Fruit fly (Drosophila melanogaster) whole organism, embryonic: ENCODE data around the gene CG8379.

Experiments
- Atf3 ChIP-seq: fragments of 200-800 bp; sonication (Bioruptor generic); optimal IDR thresholded peaks from 3 replicates; lab custom pipeline; 2016; ENCODE audit warnings: missing biosample characterization, missing genetic modification characterization
- B-H2 ChIP-seq: fragments of 200-800 bp; sonication (Bioruptor generic); optimal IDR thresholded peaks from 2 replicates; lab custom pipeline; 2018; ENCODE audit warnings: missing biosample characterization, mild to moderate bottlenecking, missing genetic modification characterization
- CG1024 ChIP-seq: fragments of 200-800 bp; sonication (Bioruptor generic); IDR thresholded peaks from 2 replicates; pipeline ENCODE4 v1.3.6; 2022; ENCODE audit warnings: missing biosample characterization, missing genetic modification characterization
- CG11456 ChIP-seq: fragments of 200-800 bp; sonication (Bioruptor generic); IDR thresholded peaks from 3 replicates; pipeline ENCODE4 v1.3.6; 2022; ENCODE audit warnings: missing biosample characterization, missing genetic modification characterization
- CG11696 ChIP-seq: fragments of 200-800 bp; sonication (Bioruptor generic); IDR thresholded peaks from 2 replicates; pipeline ENCODE4 v1.3.6; 2022; ENCODE audit warnings: missing biosample characterization, missing genetic modification characterization
- CG12219 ChIP-seq: fragments of 200-800 bp; sonication (Bioruptor generic); optimal IDR thresholded peaks from 3 replicates; lab custom pipeline; 2018; ENCODE audit warnings: missing biosample characterization, mild to moderate bottlenecking, missing genetic modification characterization
- CG12744 ChIP-seq: fragments of 200-800 bp; sonication (Bioruptor generic); optimal IDR thresholded peaks from 2 replicates; lab custom pipeline; 2016; ENCODE audit warnings: missing biosample characterization, missing genetic modification characterization
- CG14965 ChIP-seq: fragments of 200-800 bp; sonication (Bioruptor generic); optimal IDR thresholded peaks from 2 replicates; lab custom pipeline; 2016; ENCODE audit warnings: missing biosample characterization, missing genetic modification characterization, borderline replicate concordance
- CG15011 ChIP-seq: fragments of 200-800 bp; sonication (Bioruptor generic); optimal IDR thresholded peaks from 3 replicates; lab custom pipeline; 2018; ENCODE audit warnings: missing biosample characterization, mild to moderate bottlenecking, missing genetic modification characterization
- CG15073 ChIP-seq: fragments of 200-800 bp; sonication (Bioruptor generic); optimal IDR thresholded peaks from 2 replicates; lab custom pipeline; 2016; ENCODE audit warnings: missing biosample characterization, missing genetic modification characterization
- CG15479 ChIP-seq: fragments of 200-800 bp; sonication (Bioruptor generic); optimal IDR thresholded peaks from 3 replicates; lab custom pipeline; 2019; ENCODE audit warnings: missing biosample characterization, mild to moderate bottlenecking, missing genetic modification characterization, moderate library complexity
- CG15601 ChIP-seq: fragments of 200-800 bp; sonication (Bioruptor generic); optimal IDR thresholded peaks from 3 replicates; lab custom pipeline; 2019; ENCODE audit warnings: missing biosample characterization, mild to moderate bottlenecking, missing genetic modification characterization, moderate library complexity
- CG17328 ChIP-seq: fragments of 200-800 bp; sonication (Bioruptor generic); IDR thresholded peaks from 2 replicates; pipeline ENCODE4 v1.3.6; 2022; ENCODE audit warnings: missing biosample characterization, missing genetic modification characterization
- CG31365 ChIP-seq: fragments of 200-800 bp; sonication (Bioruptor generic); optimal IDR thresholded peaks from 2 replicates; lab custom pipeline; 2018; ENCODE audit warnings: missing biosample characterization, mild to moderate bottlenecking, missing genetic modification characterization
- CG32772 ChIP-seq: fragments of 200-800 bp; sonication (Bioruptor generic); IDR thresholded peaks from 2 replicates; pipeline ENCODE4 v1.3.6; 2022; ENCODE audit warnings: missing biosample characterization, missing genetic modification characterization
- CG3838 ChIP-seq: fragments of 200-800 bp; sonication (Bioruptor generic); optimal IDR thresholded peaks from 3 replicates; lab custom pipeline; 2016; ENCODE audit warnings: missing biosample characterization, missing genetic modification characterization
- CG3847 ChIP-seq: fragments of 200-800 bp; sonication (Bioruptor generic); IDR thresholded peaks from 2 replicates; pipeline ENCODE4 v1.3.6; 2022; ENCODE audit warnings: missing biosample characterization, missing genetic modification characterization
- CG6689 ChIP-seq: fragments of 200-800 bp; sonication (Bioruptor generic); IDR thresholded peaks from 2 replicates; pipeline ENCODE4 v1.3.6; 2022; ENCODE audit warnings: missing biosample characterization, missing genetic modification characterization
- CG7271 ChIP-seq: fragments of 200-800 bp; sonication (Bioruptor generic); optimal IDR thresholded peaks from 2 replicates; lab custom pipeline; 2018; ENCODE audit warnings: missing biosample characterization, mild to moderate bottlenecking, missing genetic modification characterization, moderate library complexity
- CG8281 ChIP-seq: fragments of 200-800 bp; sonication (Bioruptor generic); optimal IDR thresholded peaks from 2 replicates; lab custom pipeline; 2018; ENCODE audit warnings: missing biosample characterization, mild to moderate bottlenecking, missing genetic modification characterization, moderate library complexity
- CG8359 ChIP-seq: fragments of 200-800 bp; sonication (Bioruptor generic); optimal IDR thresholded peaks from 2 replicates; lab custom pipeline; 2017; ENCODE audit warnings: missing biosample characterization, mild to moderate bottlenecking, missing genetic modification characterization, borderline replicate concordance
- CkIIα-i1 ChIP-seq: fragments of 200-800 bp; sonication (Bioruptor generic); IDR thresholded peaks from 2 replicates; pipeline ENCODE4 v1.3.6; 2022; ENCODE audit warnings: missing biosample characterization, missing genetic modification characterization
- CoRest ChIP-seq: fragments of 200-800 bp; sonication (Bioruptor generic); optimal IDR thresholded peaks from 3 replicates; lab custom pipeline; 2018; ENCODE audit warnings: missing biosample characterization, mild to moderate bottlenecking, missing genetic modification characterization, moderate library complexity
- Dfd ChIP-seq, 2 experiments: fragments of >200 bp; optimal IDR thresholded peaks; 2 replicates each; lab custom pipeline; 2017; ENCODE audit warnings: missing biosample characterization in 2 of 2, missing genetic modification characterization in 2 of 2
- Ets97D ChIP-seq: fragments of 200-800 bp; sonication (Bioruptor generic); optimal IDR thresholded peaks from 3 replicates; lab custom pipeline; 2016; ENCODE audit warnings: missing biosample characterization, missing genetic modification characterization
- Hand ChIP-seq: fragments of 200-800 bp; sonication (Bioruptor generic); optimal IDR thresholded peaks from 2 replicates; lab custom pipeline; 2017; ENCODE audit warnings: mild to moderate bottlenecking, missing biosample characterization, missing genetic modification reagents, missing genetic modification characterization
- Hr3 ChIP-seq: fragments of 200-800 bp; sonication (Bioruptor generic); optimal IDR thresholded peaks from 3 replicates; lab custom pipeline; 2016; ENCODE audit warnings: missing biosample characterization, missing genetic modification characterization
- Nf-YB ChIP-seq: fragments of 200-800 bp; sonication (Bioruptor generic); optimal IDR thresholded peaks from 3 replicates; lab custom pipeline; 2019; ENCODE audit warnings: missing biosample characterization, mild to moderate bottlenecking, missing genetic modification characterization, moderate library complexity
- Pdp1 ChIP-seq, 2 experiments: fragments of 200-800 bp; sonication (Bioruptor generic); optimal IDR thresholded peaks; 3 replicates each; lab custom pipeline; 2016; ENCODE audit warnings: missing biosample characterization in 2 of 2, missing genetic modification characterization in 2 of 2, mild to moderate bottlenecking in 1 of 2, moderate library complexity in 1 of 2
- ara ChIP-seq: fragments of 200-800 bp; sonication (Bioruptor generic); IDR thresholded peaks from 2 replicates; pipeline ENCODE4 v1.3.6; 2022; ENCODE audit warnings: missing biosample characterization, missing genetic modification characterization
- ato ChIP-seq: fragments of 200-800 bp; sonication (Bioruptor generic); IDR thresholded peaks from 2 replicates; pipeline ENCODE4 v1.3.6; 2022; ENCODE audit warnings: missing biosample characterization, missing genetic modification characterization; ENCODE audit not compliant: partially characterized antibody
- eve ChIP-seq, 2 experiments: fragments of >200 bp; optimal IDR thresholded peaks; 2 replicates each; lab custom pipeline; 2017; ENCODE audit warnings: missing biosample characterization in 2 of 2, missing genetic modification characterization in 2 of 2
- exex ChIP-seq: fragments of 200-800 bp; sonication (Bioruptor generic); optimal IDR thresholded peaks from 4 replicates; lab custom pipeline; 2018; ENCODE audit warnings: missing biosample characterization, mild to moderate bottlenecking, missing genetic modification characterization, moderate library complexity
- eyg ChIP-seq: fragments of 200-800 bp; sonication (Bioruptor generic); optimal IDR thresholded peaks from 3 replicates; lab custom pipeline; 2016; ENCODE audit warnings: missing biosample characterization, missing genetic modification characterization
- ftz-f1 ChIP-seq: fragments of 200-800 bp; sonication (Bioruptor generic); optimal IDR thresholded peaks from 2 replicates; lab custom pipeline; 2016; ENCODE audit warnings: missing biosample characterization, missing genetic modification characterization
- gfzf ChIP-seq: fragments of 200-800 bp; sonication (Bioruptor generic); optimal IDR thresholded peaks from 2 replicates; lab custom pipeline; 2016; ENCODE audit warnings: missing biosample characterization, mild to moderate bottlenecking, missing genetic modification characterization, moderate library complexity
- gsb-n ChIP-seq: fragments of 200-800 bp; sonication (Bioruptor generic); optimal IDR thresholded peaks from 3 replicates; lab custom pipeline; 2018; ENCODE audit warnings: missing biosample characterization, mild to moderate bottlenecking, missing genetic modification characterization
- ham ChIP-seq: fragments of 200-800 bp; sonication (Bioruptor generic); IDR thresholded peaks from 2 replicates; pipeline ENCODE4 v1.3.6; 2022; ENCODE audit warnings: missing biosample characterization, missing genetic modification characterization
- her ChIP-seq: fragments of 200-800 bp; sonication (Bioruptor generic); optimal IDR thresholded peaks from 2 replicates; lab custom pipeline; 2016; ENCODE audit warnings: missing biosample characterization, missing genetic modification characterization
- ind ChIP-seq: fragments of 200-800 bp; sonication (Bioruptor generic); optimal IDR thresholded peaks from 3 replicates; lab custom pipeline; 2016; ENCODE audit warnings: missing biosample characterization, missing genetic modification characterization
- inv ChIP-seq: fragments of 200-800 bp; sonication (Bioruptor generic); IDR thresholded peaks from 2 replicates; pipeline ENCODE4 v1.3.6; 2022; ENCODE audit warnings: missing biosample characterization, missing genetic modification characterization; ENCODE audit not compliant: partially characterized antibody
- kay ChIP-seq: fragments of 200-800 bp; sonication (Bioruptor generic); optimal IDR thresholded peaks from 2 replicates; lab custom pipeline; 2016; ENCODE audit warnings: missing biosample characterization, missing genetic modification characterization
- salm ChIP-seq: fragments of 200-800 bp; sonication (Bioruptor generic); optimal IDR thresholded peaks from 2 replicates; lab custom pipeline; 2018; ENCODE audit warnings: missing biosample characterization, mild to moderate bottlenecking, missing genetic modification characterization
- sd ChIP-seq: fragments of 200-800 bp; sonication (Bioruptor generic); optimal IDR thresholded peaks from 3 replicates; lab custom pipeline; 2018; ENCODE audit warnings: missing biosample characterization, mild to moderate bottlenecking, missing genetic modification characterization, moderate library complexity
- seq ChIP-seq: fragments of 200-800 bp; sonication (Bioruptor generic); IDR thresholded peaks from 2 replicates; pipeline ENCODE4 v1.3.6; 2022; ENCODE audit warnings: missing biosample characterization, missing genetic modification characterization
- shn ChIP-seq: fragments of 200-800 bp; sonication (Bioruptor generic); optimal IDR thresholded peaks from 3 replicates; lab custom pipeline; 2016; ENCODE audit warnings: missing biosample characterization, missing genetic modification characterization
- sug ChIP-seq: fragments of 200-800 bp; optimal IDR thresholded peaks from 2 replicates; lab custom pipeline; 2019; ENCODE audit warnings: missing biosample characterization, mild to moderate bottlenecking, missing genetic modification characterization, moderate library complexity
- trem ChIP-seq: fragments of 200-800 bp; optimal IDR thresholded peaks from 3 replicates; lab custom pipeline; 2019; ENCODE audit warnings: missing biosample characterization, mild to moderate bottlenecking, missing genetic modification characterization, moderate library complexity
- usp ChIP-seq: fragments of >200 bp; optimal IDR thresholded peaks from 2 replicates; lab custom pipeline; 2017; ENCODE audit warnings: missing biosample characterization, missing genetic modification characterization
- zen ChIP-seq: fragments of 200-800 bp; sonication (Bioruptor generic); optimal IDR thresholded peaks from 3 replicates; lab custom pipeline; 2018; ENCODE audit warnings: missing biosample characterization, mild to moderate bottlenecking, missing genetic modification characterization, moderate library complexity
- zf30C ChIP-seq: fragments of 200-800 bp; sonication (Bioruptor generic); optimal IDR thresholded peaks from 3 replicates; lab custom pipeline; 2018; ENCODE audit warnings: missing biosample characterization, mild to moderate bottlenecking, missing genetic modification characterization

CG8379 gene

DNA sequence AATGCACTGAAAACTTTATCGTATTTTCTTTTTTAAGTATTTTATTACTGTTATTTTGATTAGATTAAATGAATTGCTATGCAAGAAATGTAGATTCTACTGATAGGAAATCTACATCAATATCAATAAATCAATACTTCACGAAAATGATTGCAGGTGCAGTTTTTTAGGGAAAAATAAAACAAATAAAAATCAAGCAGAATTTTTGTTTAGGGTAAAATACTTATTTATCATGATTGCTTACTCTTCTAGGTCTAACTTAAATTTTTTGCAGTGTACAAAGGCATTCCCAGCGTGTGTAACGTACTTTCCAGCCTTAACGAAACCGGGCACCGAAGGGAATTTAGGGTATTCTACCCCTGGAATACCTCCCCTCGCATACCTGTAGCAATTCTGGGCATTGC, 15.7 kb upstream of the CG8379 start (continued):
- TF ChIP-seq kay (GFP tag; lab: Kevin White, UChicago) = peak; percentile 53
- TF ChIP-seq B-H2 (GFP tag; lab: Kevin White, UChicago) = no peak
- TF ChIP-seq CG8281 (tag; lab: Kevin White, UChicago) = peak; percentile 68
- peak; percentile 100 for TF ChIP-seq zf30C (GFP tag; lab: Kevin White, UChicago)
- no peak for TF ChIP-seq inv (GFP tag; lab: Robert Waterston, UW)
- peak; percentile 27 for TF ChIP-seq CG3838 (GFP tag; lab: Kevin White, UChicago)
- TF ChIP-seq CG15601 (tag; lab: Kevin White, UChicago) = peak; percentile 73
- TF ChIP-seq Nf-YB (GFP tag; lab: Kevin White, UChicago) = peak; percentile 72
- TF ChIP-seq CkIIα-i1 (GFP tag; lab: Robert Waterston, UW) = no peak
- TF ChIP-seq CG1024 = no peak
- peak; percentile 88 for TF ChIP-seq CG8359 (GFP tag; lab: Kevin White, UChicago)
- peak; percentile 57 for TF ChIP-seq ara
- no peak for TF ChIP-seq Ets97D (GFP tag; lab: Kevin White, UChicago)
- no peak for TF ChIP-seq Dfd (GFP tag; optimal IDR thresholded peaks at IDR 0.05; lab: Kevin White, UChicago)
- peak; percentile 48; the same call in 1 of the 2 replicates for TF ChIP-seq CG32772 (GFP tag; lab: Robert Waterston, UW)
- no peak for TF ChIP-seq sug (tag; lab: Kevin White, UChicago)
- TF ChIP-seq Hand (GFP tag; lab: Kevin White, UChicago) = no peak
- TF ChIP-seq ftz-f1 (GFP tag; lab: Kevin White, UChicago) = no peak
- TF ChIP-seq CG11696 (GFP tag; lab: Robert Waterston, UW) = no peak
- TF ChIP-seq CG11456 (GFP tag; lab: Robert Waterston, UW) = no peak
- peak; percentile 97 for TF ChIP-seq zen (tag; lab: Kevin White, UChicago)
- no peak for TF ChIP-seq CG31365
- TF ChIP-seq ham = no peak
- peak in 1 of 2 experiments; percentile 71 for TF ChIP-seq eve (GFP tag; optimal IDR thresholded peaks at IDR 0.05; lab: Kevin White, UChicago)
- TF ChIP-seq eyg (GFP tag; lab: Kevin White, UChicago) = no peak
- peak; percentile 40 for TF ChIP-seq CG12219 (GFP tag; lab: Kevin White, UChicago)
- peak; percentile 60 for TF ChIP-seq Atf3 (GFP tag; lab: Kevin White, UChicago)
- peak; percentile 83 for TF ChIP-seq CoRest (tag; lab: Kevin White, UChicago)
- peak; percentile 51 for TF ChIP-seq sd
- no peak for TF ChIP-seq seq (GFP tag; lab: Robert Waterston, UW)
- TF ChIP-seq CG3847 (GFP tag; lab: Robert Waterston, UW) = no peak
- TF ChIP-seq CG15011 = no peak
- peak; percentile 31 for TF ChIP-seq CG12744 (GFP tag; lab: Kevin White, UChicago)
- no peak for TF ChIP-seq CG15073 (GFP tag; lab: Kevin White, UChicago)
- TF ChIP-seq CG14965 (GFP tag; lab: Kevin White, UChicago) = no peak
- TF ChIP-seq usp = no peak
- TF ChIP-seq trem (tag; lab: Kevin White, UChicago) = peak; percentile 91
- peak; percentile 36 to 57 for TF ChIP-seq Pdp1 (GFP tag; optimal IDR thresholded peaks at IDR 0.05; lab: Kevin White, UChicago)
- peak; percentile 42 for TF ChIP-seq ind (GFP tag; lab: Kevin White, UChicago)
- no peak for TF ChIP-seq ato (GFP tag; lab: Robert Waterston, UW)
- peak; percentile 82 for TF ChIP-seq CG7271 (tag; lab: Kevin White, UChicago)
- no peak for TF ChIP-seq gfzf (GFP tag; lab: Kevin White, UChicago)
- TF ChIP-seq her (GFP tag; lab: Kevin White, UChicago) = no peak
- peak; percentile 85 for TF ChIP-seq gsb-n (tag; lab: Kevin White, UChicago)
- peak; percentile 76 for TF ChIP-seq CG6689 (GFP tag; lab: Robert Waterston, UW)
- TF ChIP-seq shn (GFP tag; lab: Kevin White, UChicago) = no peak
- no peak for TF ChIP-seq exex (tag; lab: Kevin White, UChicago)
- TF ChIP-seq CG15479 (GFP tag; lab: Kevin White, UChicago) = peak; percentile 81
- TF ChIP-seq CG17328 (GFP tag; lab: Robert Waterston, UW) = peak; percentile 61
- peak; percentile 59 for TF ChIP-seq salm (tag; lab: Kevin White, UChicago)
- peak; percentile 75 for TF ChIP-seq Hr3 (GFP tag; lab: Kevin White, UChicago)
